Fruit fly (Drosophila melanogaster): ENCODE data around the gene CG15715.
A peak's percentile ranks its signal among the peaks of the same experiment; 100 is the strongest.

CG15715 gene

DNA sequence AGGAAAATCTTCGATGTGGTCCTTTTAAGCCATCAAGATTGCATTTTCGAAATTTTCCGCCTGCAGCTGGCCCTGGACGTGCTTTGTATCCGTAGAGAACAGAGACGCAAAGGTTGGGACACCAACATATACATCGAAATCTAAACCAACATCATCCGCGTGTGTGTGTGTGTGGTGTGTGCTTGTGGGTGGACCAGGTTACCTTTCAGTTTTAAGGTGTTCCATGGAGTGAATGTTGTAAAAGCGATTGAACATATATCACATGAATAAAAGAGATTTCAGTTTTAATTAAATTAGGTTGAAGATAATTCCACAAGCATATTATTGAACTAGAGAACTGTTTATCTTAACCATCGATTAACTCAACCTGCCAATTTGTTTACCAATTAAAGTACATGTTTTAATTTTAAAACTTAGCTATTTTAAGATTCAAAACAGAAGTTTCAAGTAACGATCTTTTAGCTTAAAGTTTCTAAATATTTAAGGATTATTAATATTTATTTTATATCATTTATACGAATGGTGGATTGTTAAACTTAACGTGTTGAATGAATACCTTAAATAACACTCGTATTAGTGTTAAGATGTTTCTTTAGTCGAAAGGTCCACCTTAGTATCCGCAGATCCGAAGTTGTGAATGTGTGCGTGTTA, 10.2 kb downstream of the CG15715 start (continued):
- TF ChIP-seq trem (tag; optimal IDR thresholded peaks at IDR 0.05) = peak; percentile 11
- peak; percentile 76 for TF ChIP-seq ci (GFP tag; IDR thresholded peaks at IDR 0.05)
- TF ChIP-seq CG6175 (GFP tag; IDR thresholded peaks at IDR 0.05) = peak; percentile 35; the same call in 1 of the 3 replicates
- peak; percentile 82 for TF ChIP-seq caup (GFP tag; optimal IDR thresholded peaks at IDR 0.05; ENCODE audit: severe bottlenecking)
- peak; percentile 93 for TF ChIP-seq Meics (GFP tag; optimal IDR thresholded peaks at IDR 0.05)
- TF ChIP-seq Hr51 (GFP tag; optimal IDR thresholded peaks at IDR 0.05) = peak; percentile 5 to 91
- TF ChIP-seq Gsc (GFP tag; IDR thresholded peaks at IDR 0.05) = no peak
- peak; percentile 78 for TF ChIP-seq CG9727 (GFP tag; optimal IDR thresholded peaks at IDR 0.05)
- peak; percentile 90 for TF ChIP-seq Hand (GFP tag; optimal IDR thresholded peaks at IDR 0.05)
- no peak for TF ChIP-seq hth (optimal IDR thresholded peaks at IDR 0.05)
- TF ChIP-seq Hey (tag; optimal IDR thresholded peaks at IDR 0.05) = peak; percentile 18
- no peak for TF ChIP-seq dimm (GFP tag; IDR thresholded peaks at IDR 0.05)
- TF ChIP-seq Scr (GFP tag; IDR thresholded peaks at IDR 0.05; ENCODE audit: partially characterized antibody) = peak; percentile 10; the same call in 1 of the 2 replicates
- TF ChIP-seq Lhr (GFP tag; optimal IDR thresholded peaks at IDR 0.05) = no peak
- peak; percentile 79 for TF ChIP-seq CG11695 (GFP tag; IDR thresholded peaks at IDR 0.05)
- peak; percentile 73 for TF ChIP-seq nmo (GFP tag; optimal IDR thresholded peaks at IDR 0.05)
- peak; percentile 68 for TF ChIP-seq CG14441 (GFP tag; IDR thresholded peaks at IDR 0.05)
- no peak for TF ChIP-seq disco-r (GFP tag; optimal IDR thresholded peaks at IDR 0.05)
- TF ChIP-seq CG10431 (GFP tag; optimal IDR thresholded peaks at IDR 0.05) = peak; percentile 68
- TF ChIP-seq vfl (GFP tag; optimal IDR thresholded peaks at IDR 0.05) = peak; percentile 26
- peak in 1 of 2 experiments; percentile 67 for TF ChIP-seq insv (GFP tag; optimal IDR thresholded peaks at IDR 0.05)
- no peak for TF ChIP-seq fd64A (GFP tag; optimal IDR thresholded peaks at IDR 0.05)
- peak; percentile 88 for TF ChIP-seq gem (tag; optimal IDR thresholded peaks at IDR 0.05)
- TF ChIP-seq Lpt (GFP tag; optimal IDR thresholded peaks at IDR 0.05) = no peak
- peak; percentile 69 for TF ChIP-seq CG7786 (GFP tag; optimal IDR thresholded peaks at IDR 0.05)
- peak; percentile 36 for TF ChIP-seq CG12071 (GFP tag; optimal IDR thresholded peaks at IDR 0.05)
- peak; percentile 89 for TF ChIP-seq CG11504 (tag; optimal IDR thresholded peaks at IDR 0.05)
- TF ChIP-seq CG42726 (GFP tag; IDR thresholded peaks at IDR 0.05; ENCODE audit: partially characterized antibody) = no peak
- peak; percentile 56 for TF ChIP-seq CG12155 (GFP tag; optimal IDR thresholded peaks at IDR 0.05)
- no peak for TF ChIP-seq Atf-2 (GFP tag; optimal IDR thresholded peaks at IDR 0.05)
- peak; percentile 69 for TF ChIP-seq zfh2 (GFP tag; optimal IDR thresholded peaks at IDR 0.05)
- TF ChIP-seq CG2875 (GFP tag; optimal IDR thresholded peaks at IDR 0.05) = peak; percentile 61
- TF ChIP-seq Ets97D (GFP tag; optimal IDR thresholded peaks at IDR 0.05) = no peak
- TF ChIP-seq vvl (GFP tag; IDR thresholded peaks at IDR 0.05) = peak; percentile 59
- TF ChIP-seq z (GFP tag; IDR thresholded peaks at IDR 0.05) = no peak
- peak; percentile 24 for TF ChIP-seq gsb-n (tag; optimal IDR thresholded peaks at IDR 0.05)
- TF ChIP-seq CG1024 (GFP tag; IDR thresholded peaks at IDR 0.05) = no peak
- TF ChIP-seq Bdp1 (GFP tag; optimal IDR thresholded peaks at IDR 0.05) = no peak
- peak; percentile 76 for TF ChIP-seq Dek (tag; optimal IDR thresholded peaks at IDR 0.05)
- peak; percentile 84 for TF ChIP-seq NfI (GFP tag; optimal IDR thresholded peaks at IDR 0.05)
- no peak for TF ChIP-seq CG17186 (GFP tag; optimal IDR thresholded peaks at IDR 0.05)
- peak; percentile 52 for TF ChIP-seq CG13624 (GFP tag; optimal IDR thresholded peaks at IDR 0.05)
- TF ChIP-seq gce (GFP tag; IDR thresholded peaks at IDR 0.05) = peak; percentile 26; the same call in 1 of the 3 replicates
- TF ChIP-seq en (GFP tag; optimal IDR thresholded peaks at IDR 0.05) = no peak
- TF ChIP-seq CG32532 (GFP tag; IDR thresholded peaks at IDR 0.05) = peak; percentile 76
- TF ChIP-seq sna (GFP tag; IDR thresholded peaks at IDR 0.05; ENCODE audit: partially characterized antibody) = no peak; the same call in 1 of the 2 replicates
- no peak for TF ChIP-seq CkIIα-i1 (GFP tag; IDR thresholded peaks at IDR 0.05)
- TF ChIP-seq BtbVII (GFP tag; optimal IDR thresholded peaks at IDR 0.05) = peak; percentile 92
- peak; percentile 40; the same call in 2 of the 3 replicates for TF ChIP-seq ken (GFP tag; IDR thresholded peaks at IDR 0.05)
- peak; percentile 60 for TF ChIP-seq CG12219 (GFP tag; optimal IDR thresholded peaks at IDR 0.05)

Measured in whole organism, embryonic.